Fruit fly (Drosophila melanogaster): ENCODE data around the gene CG3857.
A peak's percentile ranks its signal among the peaks of the same experiment; 100 is the strongest.

The CG3857 gene

DNA sequence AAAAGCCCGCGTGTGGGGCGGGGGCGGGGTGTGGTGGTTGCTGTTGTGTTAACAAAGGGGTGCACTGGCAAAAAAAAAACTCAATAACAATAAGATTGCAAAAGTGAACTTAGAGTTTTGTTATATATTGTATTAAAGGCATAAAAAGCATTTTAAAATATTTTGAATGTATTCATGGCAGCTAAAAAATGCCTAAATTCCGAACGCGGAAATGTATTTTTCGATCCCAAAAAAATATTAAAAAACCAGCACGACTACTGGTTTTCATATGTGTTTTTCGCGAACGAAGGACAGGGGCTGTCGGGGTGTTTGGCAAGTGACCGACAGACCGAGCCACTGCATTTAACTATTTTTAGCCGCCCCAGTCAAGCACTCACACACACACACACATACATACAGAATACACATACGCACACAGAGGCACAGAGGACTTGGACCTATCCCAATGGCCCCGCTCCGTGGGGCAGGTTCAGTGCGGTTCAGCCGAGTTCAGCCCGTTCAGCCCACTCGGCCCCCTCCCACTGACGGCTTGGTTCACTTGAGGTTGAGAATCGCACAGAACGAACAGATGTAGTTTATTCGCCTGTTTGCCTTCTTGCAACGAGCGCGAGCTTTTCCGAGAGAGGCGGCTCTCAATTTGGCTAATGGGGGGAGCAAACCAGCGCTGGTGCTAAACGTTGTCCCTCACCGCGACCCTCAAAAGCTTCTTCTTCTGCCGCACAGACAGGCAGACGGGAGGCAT is 27.1 kb upstream of the CG3857 start (continued):
- TF ChIP-seq CG6791 (GFP tag; IDR thresholded peaks at IDR 0.05; ENCODE audit: partially characterized antibody) (no peak), CG4328 (GFP tag; optimal IDR thresholded peaks at IDR 0.05) (no peak), jing (GFP tag; optimal IDR thresholded peaks at IDR 0.05) (no peak), CG2678 (tag; optimal IDR thresholded peaks at IDR 0.05) (no peak), ranshi (GFP tag; IDR thresholded peaks at IDR 0.05) (no peak), E2f1 (GFP tag; IDR thresholded peaks at IDR 0.05) (no peak), slou (GFP tag; optimal IDR thresholded peaks at IDR 0.05) (no peak), grau (tag; optimal IDR thresholded peaks at IDR 0.05) (no peak), lov (optimal IDR thresholded peaks at IDR 0.05) (no peak), lov (GFP tag; IDR thresholded peaks at IDR 0.05) (no peak), gem (tag; optimal IDR thresholded peaks at IDR 0.05) (peak; percentile 44), hbn (GFP tag; IDR thresholded peaks at IDR 0.05; ENCODE audit: partially characterized antibody) (no peak), sr (GFP tag; IDR thresholded peaks at IDR 0.05) (0 out of 3 replicates have a peak, but pooled peaks have one; percentile 37), Med (GFP tag) (peak; percentile 71), Drgx (GFP tag; IDR thresholded peaks at IDR 0.05) (peak; percentile 36; the same call in 1 of the 2 replicates), Taf1 (GFP tag; IDR thresholded peaks at IDR 0.05) (no peak), CG31441 (GFP tag; IDR thresholded peaks at IDR 0.05) (no peak), tup (GFP tag; optimal IDR thresholded peaks at IDR 0.05) (no peak), NFAT (GFP tag; IDR thresholded peaks at IDR 0.05) (no peak), bigmax (GFP tag; optimal IDR thresholded peaks at IDR 0.05) (no peak), row (GFP tag; IDR thresholded peaks at IDR 0.05) (no peak), CG10431 (GFP tag; optimal IDR thresholded peaks at IDR 0.05) (no peak), stwl (tag; optimal IDR thresholded peaks at IDR 0.05) (no peak), CG12769 (tag; optimal IDR thresholded peaks at IDR 0.05) (peak; percentile 41), Asciz (GFP tag; optimal IDR thresholded peaks at IDR 0.05) (no peak), ase (GFP tag; IDR thresholded peaks at IDR 0.05) (no peak), CG11247 (GFP tag; IDR thresholded peaks at IDR 0.05) (no peak), CG12104 (GFP tag; optimal IDR thresholded peaks at IDR 0.05) (no peak), Pdp1 (GFP tag; optimal IDR thresholded peaks at IDR 0.05) (no peak), nerfin-2 (GFP tag; IDR thresholded peaks at IDR 0.05; ENCODE audit: partially characterized antibody) (no peak), B-H2 (GFP tag; optimal IDR thresholded peaks at IDR 0.05) (no peak), nau (GFP tag; optimal IDR thresholded peaks at IDR 0.05) (no peak), CG7839 (tag; optimal IDR thresholded peaks at IDR 0.05) (peak; percentile 12), Spps (tag; optimal IDR thresholded peaks at IDR 0.05) (no peak), bsh (GFP tag; optimal IDR thresholded peaks at IDR 0.05) (peak in 1 of 2 experiments; percentile 1), gcm (GFP tag; optimal IDR thresholded peaks at IDR 0.05) (no peak)

DNA sequence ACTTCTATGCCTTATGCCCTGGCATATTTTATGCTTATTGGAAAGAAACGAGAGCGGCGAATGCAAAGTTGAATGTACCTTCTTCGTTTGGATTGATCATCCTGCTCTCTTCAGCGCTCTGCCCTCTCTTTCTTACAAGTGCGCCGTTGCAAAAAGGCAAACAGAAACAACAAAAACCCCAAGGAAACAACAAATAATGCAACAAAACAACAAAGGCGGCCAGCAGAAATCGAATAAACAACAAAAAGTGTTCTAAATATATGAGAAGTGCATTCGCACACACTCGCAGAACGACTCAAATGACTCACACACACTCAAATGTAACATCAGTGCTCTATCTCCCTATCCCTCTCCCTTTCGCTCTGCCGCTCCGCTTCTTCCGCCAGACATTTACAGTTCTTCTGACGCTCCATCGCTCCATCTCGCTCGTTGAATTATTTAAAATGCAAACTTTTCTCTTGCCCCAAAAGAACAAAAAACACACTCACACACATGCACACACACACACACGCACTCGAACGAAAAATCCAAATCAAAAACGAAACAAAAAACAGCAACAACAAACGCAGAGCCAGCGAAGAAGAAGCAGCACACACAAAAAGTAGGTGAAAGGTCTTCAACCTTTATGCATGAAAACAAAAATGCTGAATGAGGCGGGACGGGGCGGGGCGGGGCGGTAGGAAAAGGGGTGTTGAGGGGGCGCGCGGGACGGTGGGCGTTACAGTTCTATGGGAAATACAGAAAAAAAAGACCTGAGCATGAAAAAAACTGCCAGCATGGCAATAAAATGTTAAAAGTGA is 26.3 kb upstream of the CG3857 start:
- TF ChIP-seq Eip74EF (GFP tag; optimal IDR thresholded peaks at IDR 0.05) = no peak
- peak; percentile 79 for TF ChIP-seq cg (GFP tag; optimal IDR thresholded peaks at IDR 0.05)
- no peak for TF ChIP-seq Usf (GFP tag; optimal IDR thresholded peaks at IDR 0.05)
- no peak for TF ChIP-seq CG2875 (GFP tag; optimal IDR thresholded peaks at IDR 0.05)
- TF ChIP-seq bsh (GFP tag; optimal IDR thresholded peaks at IDR 0.05) = peak in 1 of 2 experiments; percentile 52
- TF ChIP-seq ash1 (GFP tag; optimal IDR thresholded peaks at IDR 0.05) = no peak
- TF ChIP-seq CG9876 (GFP tag; optimal IDR thresholded peaks at IDR 0.05) = no peak
- TF ChIP-seq chinmo (GFP tag; IDR thresholded peaks at IDR 0.05; ENCODE audit: partially characterized antibody) = peak; percentile 70; the same call in 1 of the 4 replicates
- no peak for TF ChIP-seq run (tag; optimal IDR thresholded peaks at IDR 0.05)
- TF ChIP-seq Blimp-1 (GFP tag; optimal IDR thresholded peaks at IDR 0.05) = peak; percentile 85
- TF ChIP-seq kni (GFP tag; optimal IDR thresholded peaks at IDR 0.05) = peak; percentile 56
- 0 out of 3 replicates have a peak, but pooled peaks have one; percentile 9 for TF ChIP-seq CG2199 (GFP tag; IDR thresholded peaks at IDR 0.05)
- no peak for TF ChIP-seq Dref (GFP tag; IDR thresholded peaks at IDR 0.05)

Data from whole organism, embryonic.